Fruit fly (Drosophila melanogaster): ENCODE measurements around the gene Rac2.
A peak's percentile ranks its signal among the peaks of the same experiment; 100 is the strongest.

Rac2 gene

dm6 chr3L:7434715-7435653 lies at the start of gene Rac2 (continued):
- TF ChIP-seq phol (tag; optimal IDR thresholded peaks at IDR 0.05) (no peak), Camta (GFP tag; optimal IDR thresholded peaks at IDR 0.05) (no peak), sob (GFP tag; IDR thresholded peaks at IDR 0.05) (peak; percentile 45; the same call in 1 of the 2 replicates), CG18011 (GFP tag; optimal IDR thresholded peaks at IDR 0.05) (no peak), CG6791 (GFP tag; IDR thresholded peaks at IDR 0.05; ENCODE audit: partially characterized antibody) (peak; percentile 57; the same call in 1 of the 3 replicates), CG7786 (GFP tag; optimal IDR thresholded peaks at IDR 0.05) (peak; percentile 53), CG7928 (GFP tag; optimal IDR thresholded peaks at IDR 0.05) (no peak), btn (GFP tag; optimal IDR thresholded peaks at IDR 0.05) (no peak), CrebB (tag; optimal IDR thresholded peaks at IDR 0.05) (peak; percentile 11), CG3847 (GFP tag; IDR thresholded peaks at IDR 0.05) (peak; percentile 26; the same call in 1 of the 2 replicates), chinmo (GFP tag; IDR thresholded peaks at IDR 0.05; ENCODE audit: partially characterized antibody) (peak; percentile 86; the same call in 2 of the 4 replicates), CG2889 (GFP tag; IDR thresholded peaks at IDR 0.05) (0 out of 3 replicates have a peak, but pooled peaks have one; percentile 22), Pdp1 (GFP tag; optimal IDR thresholded peaks at IDR 0.05) (peak in 1 of 2 experiments; percentile 96), pho (GFP tag; optimal IDR thresholded peaks at IDR 0.05) (no peak), Hr3 (GFP tag; optimal IDR thresholded peaks at IDR 0.05) (no peak), inv (GFP tag; IDR thresholded peaks at IDR 0.05; ENCODE audit: partially characterized antibody) (peak; percentile 21; the same call in 1 of the 2 replicates), chm (GFP tag; IDR thresholded peaks at IDR 0.05) (peak; percentile 49), CG3995 (GFP tag; optimal IDR thresholded peaks at IDR 0.05) (no peak), Nf-YB (GFP tag; optimal IDR thresholded peaks at IDR 0.05) (peak; percentile 14), Neu2 (GFP tag; optimal IDR thresholded peaks at IDR 0.05; ENCODE audit: borderline replicate concordance) (no peak), CG5245 (GFP tag; optimal IDR thresholded peaks at IDR 0.05) (no peak), CG2199 (GFP tag; IDR thresholded peaks at IDR 0.05) (peak; percentile 88; the same call in 2 of the 3 replicates), en (GFP tag; optimal IDR thresholded peaks at IDR 0.05) (no peak), D19A (tag; optimal IDR thresholded peaks at IDR 0.05) (peak; percentile 89), ind (GFP tag; optimal IDR thresholded peaks at IDR 0.05) (peak; percentile 3), CG12769 (tag; optimal IDR thresholded peaks at IDR 0.05) (peak; percentile 52), Myb (GFP tag; optimal IDR thresholded peaks at IDR 0.05) (no peak), Dp (GFP tag; optimal IDR thresholded peaks at IDR 0.05) (no peak), CG6765 (GFP tag; optimal IDR thresholded peaks at IDR 0.05) (no peak), dysf (GFP tag; IDR thresholded peaks at IDR 0.05) (peak; percentile 40; the same call in 1 of the 3 replicates), Opbp (GFP tag; IDR thresholded peaks at IDR 0.05; ENCODE audit: partially characterized antibody) (peak; percentile 53; the same call in 2 of the 3 replicates), CG2116 (GFP tag; optimal IDR thresholded peaks at IDR 0.05) (no peak), CG12155 (GFP tag; optimal IDR thresholded peaks at IDR 0.05) (peak; percentile 30), hth (optimal IDR thresholded peaks at IDR 0.05) (no peak), bigmax (GFP tag; optimal IDR thresholded peaks at IDR 0.05) (no peak), nerfin-1 (tag; optimal IDR thresholded peaks at IDR 0.05) (no peak), CG18476 (GFP tag; optimal IDR thresholded peaks at IDR 0.05) (no peak), jigr1 (GFP tag; IDR thresholded peaks at IDR 0.05) (no peak), sqz (GFP tag; optimal IDR thresholded peaks at IDR 0.05) (peak; percentile 64), Stat92E (GFP tag; optimal IDR thresholded peaks at IDR 0.05) (peak in 1 of 3 experiments; percentile 99), CG14667 (GFP tag; IDR thresholded peaks at IDR 0.05) (no peak), zfh1 (GFP tag; IDR thresholded peaks at IDR 0.05) (no peak), unpg (GFP tag; optimal IDR thresholded peaks at IDR 0.05) (no peak), tup (GFP tag; optimal IDR thresholded peaks at IDR 0.05) (no peak), abd-A (tag; optimal IDR thresholded peaks at IDR 0.05) (peak; percentile 58), Spps (tag; optimal IDR thresholded peaks at IDR 0.05) (no peak), CG10565 (GFP tag; optimal IDR thresholded peaks at IDR 0.05) (no peak)

Data from whole organism, embryonic.